Worm (Caenorhabditis elegans) whole organism, early embryonic: ENCODE measurements around the gene K10C8.4.

Source experiments
- B0310.2 ChIP-seq: sonication (generic microtip); optimal IDR thresholded peaks from 2 replicates; lab custom pipeline; 2016; ENCODE audit warnings: mild to moderate bottlenecking, missing genetic modification characterization, missing compliant biosample characterization
- F13C5.2 ChIP-seq: sonication (generic microtip); optimal IDR thresholded peaks from 2 replicates; lab custom pipeline; 2017; ENCODE audit warnings: mild to moderate bottlenecking, missing genetic modification characterization, inconsistent platforms, missing compliant biosample characterization
- aly-1 ChIP-seq: sonication (generic microtip); optimal IDR thresholded peaks from 2 replicates; lab custom pipeline; 2016; ENCODE audit warnings: missing genetic modification characterization, missing compliant biosample characterization
- ama-1 ChIP-seq: fragments of 150-350 bp; optimal IDR thresholded peaks from 2 replicates; lab custom pipeline; 2014
- ceh-13 ChIP-seq: fragments of 200-800 bp; sonication (Bioruptor generic); optimal IDR thresholded peaks from 2 replicates; lab custom pipeline; 2018; ENCODE audit warnings: mild to moderate bottlenecking, missing genetic modification characterization, missing compliant biosample characterization
- ceh-36 ChIP-seq: sonication (generic microtip); optimal IDR thresholded peaks from 2 replicates; lab custom pipeline; 2016; ENCODE audit warnings: missing genetic modification characterization, inconsistent platforms, missing compliant biosample characterization
- ets-7 ChIP-seq: sonication (generic microtip); optimal IDR thresholded peaks from 2 replicates; lab custom pipeline; 2016; ENCODE audit warnings: missing genotype, missing genetic modification characterization, missing compliant biosample characterization
- flt-1 ChIP-seq: fragments of 200-800 bp; sonication (Bioruptor generic); IDR thresholded peaks from 2 replicates; pipeline ENCODE4 v1.3.6; 2022; ENCODE audit warnings: missing genetic modification characterization, missing compliant biosample characterization
- hmbx-1 ChIP-seq: sonication (generic microtip); optimal IDR thresholded peaks from 2 replicates; lab custom pipeline; 2016; ENCODE audit warnings: mild to moderate bottlenecking, missing genetic modification characterization, missing compliant biosample characterization
- hmg-4 ChIP-seq: fragments of 200-800 bp; sonication (Bioruptor generic); optimal IDR thresholded peaks from 2 replicates; lab custom pipeline; 2018; ENCODE audit warnings: mild to moderate bottlenecking, missing genetic modification characterization, missing compliant biosample characterization
- hnd-1 ChIP-seq: sonication (generic microtip); optimal IDR thresholded peaks from 2 replicates; lab custom pipeline; 2016; ENCODE audit warnings: missing genetic modification characterization, missing compliant biosample characterization
- pes-1 ChIP-seq: fragments of 200-800 bp; sonication (Bioruptor generic); IDR thresholded peaks from 2 replicates; pipeline ENCODE4 v1.3.6; 2022; ENCODE audit warnings: missing genetic modification reagents, missing genetic modification characterization, missing compliant biosample characterization
- scrt-1 ChIP-seq: fragments of 200-800 bp; sonication (Bioruptor generic); IDR thresholded peaks from 2 replicates; pipeline ENCODE4 v1.3.6; 2022; ENCODE audit warnings: missing genetic modification characterization, missing compliant biosample characterization
- sea-1 ChIP-seq: fragments of 200-800 bp; sonication (Bioruptor generic); conservative IDR thresholded peaks from 2 replicates; pipeline ENCODE4 v1.3.6; 2022; ENCODE audit warnings: missing genetic modification characterization, missing compliant biosample characterization
- tbx-11 ChIP-seq: fragments of 200-800 bp; sonication (Bioruptor generic); IDR thresholded peaks from 2 replicates; pipeline ENCODE4 v1.3.6; 2022; ENCODE audit warnings: missing genetic modification characterization, missing compliant biosample characterization
- tbx-37 ChIP-seq: fragments of 200-800 bp; sonication (Bioruptor generic); conservative IDR thresholded peaks from 2 replicates; pipeline ENCODE4 v1.3.6; 2022; ENCODE audit warnings: missing genetic modification reagents, missing genetic modification characterization, missing compliant biosample characterization
- tra-4 ChIP-seq: sonication (generic microtip); optimal IDR thresholded peaks from 2 replicates; lab custom pipeline; 2017; ENCODE audit warnings: missing genetic modification characterization, missing compliant biosample characterization

The K10C8.4 gene

ce11 chrV:12667926-12668325 lies 28.1 kb upstream of the K10C8.4 start, which contains the start of gene W05B10.4:
W05B10.4 (plus strand) TSS chrV:12668226.
- TF ChIP-seq ama-1 (lab: Kevin White, UChicago) (no peak), B0310.2 (tag; lab: Kevin White, UChicago) (no peak), hmg-4 (GFP tag; lab: Kevin White, UChicago) (no peak), tbx-37 (GFP tag; lab: Robert Waterston, UW) (no peak), hmbx-1 (tag; lab: Kevin White, UChicago) (no peak), tbx-11 (no peak)

- TF ChIP-seq flt-1 (no peak), ets-7 (tag; lab: Kevin White, UChicago) (no peak), F13C5.2 (tag; lab: Kevin White, UChicago) (no peak), tra-4 (tag; lab: Kevin White, UChicago) (no peak), tbx-37 (GFP tag; lab: Robert Waterston, UW) (no peak), tbx-11 (no peak), ama-1 (lab: Kevin White, UChicago) (no peak), B0310.2 (tag; lab: Kevin White, UChicago) (no peak), ceh-13 (GFP tag; lab: Kevin White, UChicago) (no peak), ceh-36 (tag; lab: Kevin White, UChicago) (no peak), aly-1 (tag; lab: Kevin White, UChicago) (no peak), sea-1 (GFP tag; lab: Robert Waterston, UW) (no peak), hmbx-1 (tag; lab: Kevin White, UChicago) (no peak)
Measured at ce11 chrV:12670607-12671006, 25.5 kb upstream of the K10C8.4 start, which contains the start of gene srx-116. srx-116 (plus strand) TSS chrV:12670907.

ce11 chrV:12673745-12674144 lies 22.3 kb upstream of the K10C8.4 start:
- TF ChIP-seq tbx-37 (GFP tag; lab: Robert Waterston, UW) (no peak), tra-4 (tag; lab: Kevin White, UChicago) (no peak), ets-7 (tag; lab: Kevin White, UChicago) (no peak)

- TF ChIP-seq B0310.2 (tag; lab: Kevin White, UChicago) (no peak), F13C5.2 (tag; lab: Kevin White, UChicago) (no peak), ceh-36 (tag; lab: Kevin White, UChicago) (no peak), hnd-1 (tag; lab: Kevin White, UChicago) (no peak), tbx-37 (GFP tag; lab: Robert Waterston, UW) (no peak), aly-1 (tag; lab: Kevin White, UChicago) (no peak), hmg-4 (GFP tag; lab: Kevin White, UChicago) (no peak), flt-1 (no peak), hmbx-1 (tag; lab: Kevin White, UChicago) (no peak), tbx-11 (no peak), ama-1 (lab: Kevin White, UChicago) (no peak), scrt-1 (no peak), ets-7 (tag; lab: Kevin White, UChicago) (no peak), tra-4 (tag; lab: Kevin White, UChicago) (no peak), pes-1 (GFP tag; lab: Robert Waterston, UW) (no peak), sea-1 (GFP tag; lab: Robert Waterston, UW) (no peak), ceh-13 (GFP tag; lab: Kevin White, UChicago) (no peak)
Measured at ce11 chrV:12676299-12676698, 19.8 kb upstream of the K10C8.4 start.

DNA sequence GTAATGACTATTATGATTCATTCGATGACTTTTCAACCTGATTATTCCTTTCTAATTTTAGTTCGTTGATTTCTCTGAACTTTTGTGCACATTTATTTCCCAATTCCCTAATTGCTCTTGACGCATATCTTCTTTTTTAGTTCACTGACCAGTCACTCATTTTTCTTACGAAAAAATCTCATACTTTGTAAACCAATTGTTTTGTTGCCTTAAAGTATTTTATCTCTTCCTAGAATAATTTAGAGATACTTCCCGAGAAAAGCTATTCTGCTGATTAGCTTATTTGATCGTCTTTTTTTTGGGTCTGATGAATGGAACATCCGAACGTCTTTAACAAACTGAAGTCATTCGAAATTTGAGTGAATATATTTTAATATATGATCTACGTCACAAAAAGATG lies 16.8 kb upstream of the K10C8.4 start:
- TF ChIP-seq ceh-13 (GFP tag; lab: Kevin White, UChicago) (no peak), tbx-37 (GFP tag; lab: Robert Waterston, UW) (no peak)

DNA sequence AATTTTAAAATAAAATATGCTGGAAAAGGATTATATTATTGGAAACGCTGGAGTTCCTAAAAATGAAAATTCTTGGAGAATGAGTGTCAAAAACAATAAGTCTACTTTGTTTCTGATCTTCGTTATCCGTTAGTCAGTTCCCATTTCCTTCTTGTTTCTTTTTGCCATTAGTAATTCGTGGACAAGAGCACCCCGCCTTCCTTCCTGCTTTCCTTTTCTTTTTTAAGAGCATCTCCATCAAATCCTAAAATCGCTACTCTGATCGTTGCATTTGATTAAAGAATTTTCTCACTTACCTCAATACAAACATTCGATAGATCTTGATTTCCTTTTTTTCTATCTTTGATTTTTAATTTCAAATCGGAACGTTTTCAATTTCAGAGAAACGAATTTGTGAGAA lies 16.3 kb upstream of the K10C8.4 start, which contains the start of gene frpr-15:
Gene frpr-15, plus strand, starts transcription at position 301 of the 400 bp plus-strand sequence.
- TF ChIP-seq hnd-1 (tag; lab: Kevin White, UChicago) (no peak), B0310.2 (tag; lab: Kevin White, UChicago) (no peak), aly-1 (tag; lab: Kevin White, UChicago) (no peak), tbx-11 (no peak)

DNA sequence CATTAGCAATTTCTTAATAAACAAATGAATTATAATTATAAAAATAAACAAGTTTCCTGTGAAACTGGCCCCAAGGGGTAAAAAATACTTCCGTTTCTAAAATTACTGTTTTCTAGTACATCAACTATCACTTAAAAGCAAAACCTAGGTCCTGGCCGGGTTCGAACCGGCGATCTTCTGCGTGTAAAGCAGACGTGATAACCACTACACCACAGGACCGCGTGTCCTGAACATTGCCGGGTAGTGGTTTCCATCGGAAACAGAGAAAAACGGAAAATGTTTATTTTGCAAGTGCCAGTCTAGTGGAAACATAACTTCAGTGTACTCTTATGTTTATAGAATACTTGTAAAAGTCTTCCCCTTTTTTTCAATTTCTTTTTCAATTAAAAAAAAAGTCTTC lies 12.9 kb upstream of the K10C8.4 start:
- no peak for TF ChIP-seq F13C5.2 (tag; lab: Kevin White, UChicago)

DNA sequence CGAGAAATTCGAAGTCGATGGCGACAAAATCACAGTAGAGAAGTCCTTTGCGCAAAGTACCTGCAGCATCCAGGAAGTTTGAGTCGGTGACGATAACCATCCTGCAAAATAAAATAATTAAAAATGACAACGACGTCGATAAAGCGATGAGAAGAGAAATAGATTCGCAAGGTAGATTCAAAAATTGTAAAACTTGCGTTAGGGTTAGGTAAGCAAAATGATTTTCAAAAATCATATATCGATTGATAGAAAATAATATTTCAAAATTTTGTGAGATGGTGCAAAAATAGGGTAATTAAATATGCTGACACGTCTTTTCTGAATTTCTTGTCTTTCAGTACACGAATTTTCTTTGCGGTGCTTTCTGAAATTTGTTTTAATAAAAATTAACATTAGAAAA lies 913 bp upstream of the K10C8.4 start, which contains the start of gene parn-1:
Gene parn-1, minus strand, starts transcription at position 101 of the 400 bp plus-strand sequence.
- TF ChIP-seq hmbx-1 (tag; lab: Kevin White, UChicago) (no peak), flt-1 (no peak), ama-1 (lab: Kevin White, UChicago) (no peak), hnd-1 (tag; lab: Kevin White, UChicago) (no peak), scrt-1 (no peak), aly-1 (tag; lab: Kevin White, UChicago) (no peak), sea-1 (GFP tag; lab: Robert Waterston, UW) (no peak)

DNA sequence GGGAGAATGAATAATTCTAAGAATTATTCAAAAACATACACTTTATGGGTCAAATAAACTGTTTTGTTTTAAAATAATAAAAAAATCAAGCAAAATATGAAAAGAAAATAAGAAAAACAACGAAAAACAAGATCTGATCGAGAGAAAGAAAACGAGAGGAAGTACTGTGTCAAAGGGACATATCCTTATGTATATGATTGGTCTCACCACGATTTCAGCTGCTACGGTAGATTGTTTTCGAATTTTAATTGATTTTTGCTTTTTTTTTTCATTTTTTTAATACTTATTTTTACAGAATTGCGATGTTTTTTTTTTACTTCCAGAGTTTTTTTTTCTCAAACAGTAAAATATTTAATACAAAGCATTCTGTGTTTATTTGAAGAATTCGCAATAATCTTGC lies 722 bp downstream of the K10C8.4 start:
- no peak for TF ChIP-seq ama-1 (lab: Kevin White, UChicago)
- TF ChIP-seq B0310.2 (tag; lab: Kevin White, UChicago): no peak
- no peak for TF ChIP-seq ceh-13 (GFP tag; lab: Kevin White, UChicago)
- no peak for TF ChIP-seq tbx-37 (GFP tag; lab: Robert Waterston, UW)
- no peak for TF ChIP-seq hnd-1 (tag; lab: Kevin White, UChicago)
- TF ChIP-seq scrt-1: no peak
- TF ChIP-seq ets-7 (tag; lab: Kevin White, UChicago): no peak
- TF ChIP-seq tbx-11: no peak
- TF ChIP-seq sea-1 (GFP tag; lab: Robert Waterston, UW): no peak
- no peak for TF ChIP-seq hmg-4 (GFP tag; lab: Kevin White, UChicago)
- TF ChIP-seq tra-4 (tag; lab: Kevin White, UChicago): no peak
- no peak for TF ChIP-seq pes-1 (GFP tag; lab: Robert Waterston, UW)
- no peak for TF ChIP-seq F13C5.2 (tag; lab: Kevin White, UChicago)
- TF ChIP-seq aly-1 (tag; lab: Kevin White, UChicago): no peak
- no peak for TF ChIP-seq ceh-36 (tag; lab: Kevin White, UChicago)
